Worm (Caenorhabditis elegans) whole organism, mixed stage, embryonic: ENCODE results near the gene clec-39.

Experiments
- bed-3 ChIP-seq: fragments of 200-800 bp; sonication (Bioruptor generic); optimal IDR thresholded peaks from 3 replicates; lab custom pipeline; 2018; ENCODE audit warnings: mild to moderate bottlenecking, missing genetic modification characterization, moderate library complexity, missing compliant biosample characterization
- drap-1 ChIP-seq: fragments of 200-800 bp; sonication (Bioruptor generic); optimal IDR thresholded peaks from 3 replicates; lab custom pipeline; 2018; ENCODE audit warnings: mild to moderate bottlenecking, missing genetic modification characterization, missing compliant biosample characterization
- elt-3 ChIP-seq: fragments of 150-350 bp; optimal IDR thresholded peaks from 2 replicates; lab custom pipeline; 2014; ENCODE audit warnings: missing biosample characterization, missing genetic modification characterization
- lin-13 ChIP-seq: fragments of 150-350 bp; optimal IDR thresholded peaks from 2 replicates; lab custom pipeline; 2014; ENCODE audit warnings: missing biosample characterization, missing genetic modification characterization
- lsy-2 ChIP-seq: fragments of 150-350 bp; optimal IDR thresholded peaks from 2 replicates; lab custom pipeline; 2014; ENCODE audit warnings: missing biosample characterization, missing genetic modification characterization
- nhr-237 ChIP-seq: fragments of 150-350 bp; optimal IDR thresholded peaks from 2 replicates; lab custom pipeline; 2014; ENCODE audit warnings: missing biosample characterization, missing genetic modification characterization
- nhr-76 ChIP-seq: sonication (generic microtip); optimal IDR thresholded peaks from 2 replicates; lab custom pipeline; 2017; ENCODE audit warnings: missing biosample characterization, missing genetic modification characterization
- pha-4 ChIP-seq: fragments of 150-350 bp; optimal IDR thresholded peaks from 2 replicates; lab custom pipeline; 2018; ENCODE audit warnings: missing biosample characterization, missing genetic modification reagents, missing genetic modification characterization
- unc-39 ChIP-seq: fragments of 150-350 bp; optimal IDR thresholded peaks from 2 replicates; lab custom pipeline; 2014; ENCODE audit warnings: missing biosample characterization, missing genetic modification characterization
- unc-62 ChIP-seq: fragments of 150-350 bp; optimal IDR thresholded peaks from 2 replicates; lab custom pipeline; 2014; ENCODE audit warnings: missing biosample characterization, missing genetic modification reagents, missing genetic modification characterization
- ztf-11 ChIP-seq: fragments of 150-350 bp; optimal IDR thresholded peaks from 2 replicates; lab custom pipeline; 2014; ENCODE audit warnings: missing biosample characterization, missing genetic modification characterization

- TF ChIP-seq drap-1 (GFP tag; lab: Kevin White, UChicago) (no peak), elt-3 (tag; lab: Kevin White, UChicago) (no peak), pha-4 (tag; lab: Kevin White, UChicago) (no peak), unc-39 (tag; lab: Kevin White, UChicago) (no peak), bed-3 (GFP tag; lab: Kevin White, UChicago) (no peak), nhr-76 (tag; lab: Kevin White, UChicago) (no peak), ztf-11 (tag; lab: Kevin White, UChicago) (no peak), nhr-237 (tag; lab: Kevin White, UChicago) (no peak), lin-13 (tag; lab: Kevin White, UChicago) (no peak), unc-62 (GFP tag; lab: Kevin White, UChicago) (no peak), lsy-2 (no peak)
Observed at ce11 chrV:16742123-16742522, 3.1 kb downstream of the clec-39 start, which contains the start of gene T25E12.6.
